Worm (Caenorhabditis elegans) whole organism, L3 larva: ENCODE measurements around the gene hpo-33.

Experiments
- ama-1 ChIP-seq: fragments of 150-350 bp; optimal IDR thresholded peaks from 2 replicates; lab custom pipeline; 2018
- elt-1 ChIP-seq: fragments of 150-350 bp; optimal IDR thresholded peaks from 2 replicates; lab custom pipeline; 2014; ENCODE audit warnings: missing biosample characterization, missing genetic modification characterization
- fkh-2 ChIP-seq: fragments of 150-350 bp; optimal IDR thresholded peaks from 2 replicates; lab custom pipeline; 2014; ENCODE audit warnings: missing biosample characterization, missing genetic modification reagents, missing genetic modification characterization
- hmg-11 ChIP-seq: sonication (generic microtip); optimal IDR thresholded peaks from 2 replicates; lab custom pipeline; 2016; ENCODE audit warnings: missing genetic modification characterization, missing compliant biosample characterization
- jun-1 ChIP-seq: fragments of 150-350 bp; optimal IDR thresholded peaks from 2 replicates; lab custom pipeline; 2014; ENCODE audit warnings: missing biosample characterization, missing genetic modification reagents, missing genetic modification characterization
- nfya-1 ChIP-seq: sonication (generic microtip); optimal IDR thresholded peaks from 2 replicates; lab custom pipeline; 2017; ENCODE audit warnings: missing genetic modification characterization, mild to moderate bottlenecking, missing compliant biosample characterization, antibody characterized with exemption, moderate library complexity; ENCODE audit not compliant: insufficient read depth
- nhr-11 ChIP-seq: fragments of 150-350 bp; optimal IDR thresholded peaks from 2 replicates; lab custom pipeline; 2014; ENCODE audit warnings: missing biosample characterization, missing genetic modification characterization
- nhr-237 ChIP-seq: fragments of 150-350 bp; optimal IDR thresholded peaks from 2 replicates; lab custom pipeline; 2014; ENCODE audit warnings: missing biosample characterization, missing genetic modification characterization
- sea-2 ChIP-seq: fragments of 150-350 bp; sonication (generic microtip); optimal IDR thresholded peaks from 4 replicates; lab custom pipeline; 2014; ENCODE audit warnings: missing biosample characterization, missing genetic modification reagents, missing genetic modification characterization
- skn-1 ChIP-seq: fragments of 150-350 bp; optimal IDR thresholded peaks from 2 replicates; lab custom pipeline; 2014; ENCODE audit warnings: missing biosample characterization, missing genetic modification characterization
- ztf-11 ChIP-seq: fragments of 150-350 bp; optimal IDR thresholded peaks from 2 replicates; lab custom pipeline; 2014; ENCODE audit warnings: missing biosample characterization, missing genetic modification characterization
- ztf-4 ChIP-seq: fragments of 150-350 bp; optimal IDR thresholded peaks from 2 replicates; lab custom pipeline; 2014; ENCODE audit warnings: missing biosample characterization, missing genetic modification characterization

- TF ChIP-seq nhr-11 (no peak), fkh-2 (tag; lab: Kevin White, UChicago) (no peak), nhr-237 (tag; lab: Kevin White, UChicago) (no peak), sea-2 (GFP tag; lab: Kevin White, UChicago) (no peak), ztf-4 (tag; lab: Kevin White, UChicago) (no peak), skn-1 (tag; lab: Kevin White, UChicago) (no peak), nfya-1 (tag; lab: Kevin White, UChicago) (no peak), elt-1 (tag; lab: Kevin White, UChicago) (no peak), ama-1 (lab: Kevin White, UChicago) (no peak), hmg-11 (tag; lab: Kevin White, UChicago) (no peak), jun-1 (no peak), ztf-11 (tag; lab: Kevin White, UChicago) (no peak)
These were observed 21.0 kb upstream of the hpo-33 start, which contains the start of gene F49H6.12 for ce11 chrV:17021361-17021760.
